Worm (Caenorhabditis elegans): ENCODE measurements around the gene clip-1.
A peak's percentile ranks its signal among the peaks of the same experiment; 100 is the strongest.

Gene clip-1

DNA sequence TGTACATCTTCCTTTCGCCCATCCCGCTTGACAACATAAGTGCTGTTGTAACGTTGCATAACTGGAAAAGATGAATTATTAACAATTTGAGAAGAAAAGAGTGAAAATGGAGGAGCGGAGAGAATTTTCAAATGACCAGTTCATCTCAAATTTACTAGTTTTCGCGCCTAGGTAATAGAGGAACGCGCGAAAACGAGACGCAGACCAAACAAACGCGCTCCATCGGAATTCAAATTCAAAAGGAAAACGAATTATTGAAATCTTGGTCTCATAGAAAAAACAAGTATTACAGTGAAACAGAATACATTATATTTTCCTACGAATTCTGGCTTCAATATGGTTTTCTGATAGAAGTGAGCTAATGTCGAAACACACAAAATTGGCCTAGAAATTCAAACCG lies 40.7 kb downstream of the clip-1 start (continued):
- TF ChIP-seq nhr-11 (tag; optimal IDR thresholded peaks at IDR 0.05) = no peak
- no peak for TF ChIP-seq sup-37 (GFP tag; optimal IDR thresholded peaks at IDR 0.05)
- peak; percentile 76 for TF ChIP-seq mep-1 (tag; optimal IDR thresholded peaks at IDR 0.05)
- peak; percentile 46 for TF ChIP-seq nhr-77 (tag; optimal IDR thresholded peaks at IDR 0.05)
- no peak for TF ChIP-seq ama-1 (optimal IDR thresholded peaks at IDR 0.05)
- TF ChIP-seq nhr-71 (tag; optimal IDR thresholded peaks at IDR 0.05) = peak; percentile 66
- peak; percentile 58 for TF ChIP-seq lin-15B (tag; optimal IDR thresholded peaks at IDR 0.05)
- no peak for TF ChIP-seq nhr-84 (tag; optimal IDR thresholded peaks at IDR 0.05)
- peak; percentile 10 for TF ChIP-seq skn-1 (tag; optimal IDR thresholded peaks at IDR 0.05)
- no peak for TF ChIP-seq zag-1 (tag; optimal IDR thresholded peaks at IDR 0.05)
- peak; percentile 61 for TF ChIP-seq lin-14 (GFP tag; optimal IDR thresholded peaks at IDR 0.05)
- no peak for TF ChIP-seq egl-13 (tag; optimal IDR thresholded peaks at IDR 0.05)
- TF ChIP-seq unc-86 (tag; optimal IDR thresholded peaks at IDR 0.05) = peak; percentile 26
- TF ChIP-seq tbx-2 (tag; optimal IDR thresholded peaks at IDR 0.05) = peak; percentile 11
- TF ChIP-seq nhr-85 (tag) = peak; percentile 56
- no peak for TF ChIP-seq dsc-1 (tag; optimal IDR thresholded peaks at IDR 0.05)
- no peak for TF ChIP-seq pax-3 (tag; optimal IDR thresholded peaks at IDR 0.05)
- no peak for TF ChIP-seq nhr-237 (tag; optimal IDR thresholded peaks at IDR 0.05)
- TF ChIP-seq aha-1 (tag; optimal IDR thresholded peaks at IDR 0.05) = no peak
- TF ChIP-seq C16A3.4 (tag; optimal IDR thresholded peaks at IDR 0.05) = peak; percentile 69
- TF ChIP-seq xbp-1 (tag; optimal IDR thresholded peaks at IDR 0.05) = peak; percentile 35
- TF ChIP-seq mdl-1 (tag; optimal IDR thresholded peaks at IDR 0.05) = no peak
- TF ChIP-seq ces-1 (GFP tag; optimal IDR thresholded peaks at IDR 0.05) = no peak
- no peak for TF ChIP-seq ceh-63 (GFP tag; optimal IDR thresholded peaks at IDR 0.05)
- no peak for TF ChIP-seq ceh-88 (GFP tag; IDR thresholded peaks at IDR 0.05)
- no peak for TF ChIP-seq pag-3 (tag; optimal IDR thresholded peaks at IDR 0.05; ENCODE audit: borderline replicate concordance, insufficient read depth)
- TF ChIP-seq F16B12.6 (tag; optimal IDR thresholded peaks at IDR 0.05) = peak; percentile 52
- no peak for TF ChIP-seq tlp-1 (tag; optimal IDR thresholded peaks at IDR 0.05)
- TF ChIP-seq C34B4.2 (tag; optimal IDR thresholded peaks at IDR 0.05) = no peak
- TF ChIP-seq ets-5 (GFP tag; IDR thresholded peaks at IDR 0.05) = no peak

- TF ChIP-seq ceh-82 (tag; optimal IDR thresholded peaks at IDR 0.05) = no peak
- peak; percentile 30 for TF ChIP-seq aly-2 (tag; optimal IDR thresholded peaks at IDR 0.05)
- TF ChIP-seq nhr-85 (tag) = no peak
- peak; percentile 21 for TF ChIP-seq lin-14 (GFP tag; optimal IDR thresholded peaks at IDR 0.05)
- TF ChIP-seq unc-62 (GFP tag; optimal IDR thresholded peaks at IDR 0.05) = no peak
- no peak for TF ChIP-seq mab-9 (GFP tag; IDR thresholded peaks at IDR 0.05)
Measured at ce11 chrIII:9224986-9225385, 43.9 kb downstream of the clip-1 start.

ce11 chrIII:9215367-9215766 lies 53.5 kb downstream of the clip-1 start, which contains the start of gene npr-29:
npr-29 (minus strand) TSS chrIII:9215467.
- TF ChIP-seq isw-1 (GFP tag; IDR thresholded peaks at IDR 0.05) (no peak), Y116A8C.19 (tag; optimal IDR thresholded peaks at IDR 0.05; ENCODE audit: borderline replicate concordance) (no peak), hpl-2 (GFP tag; optimal IDR thresholded peaks at IDR 0.05) (no peak), aha-1 (tag; optimal IDR thresholded peaks at IDR 0.05) (no peak), alr-1 (tag; optimal IDR thresholded peaks at IDR 0.05; ENCODE audit: borderline replicate concordance) (no peak), ztf-4 (tag; optimal IDR thresholded peaks at IDR 0.05) (no peak), nhr-20 (tag; optimal IDR thresholded peaks at IDR 0.05) (no peak), efl-3 (GFP tag; optimal IDR thresholded peaks at IDR 0.05) (no peak), blmp-1 (tag; optimal IDR thresholded peaks at IDR 0.05) (no peak), aly-2 (tag; optimal IDR thresholded peaks at IDR 0.05) (no peak), C16A3.4 (tag; optimal IDR thresholded peaks at IDR 0.05) (no peak), unc-62 (GFP tag; optimal IDR thresholded peaks at IDR 0.05) (no peak), egl-13 (tag; optimal IDR thresholded peaks at IDR 0.05) (no peak)

Measured in whole organism, L1 larva.